Fruit fly (Drosophila melanogaster): ENCODE results near the gene CG33339.

- TF ChIP-seq usp (GFP tag; optimal IDR thresholded peaks at IDR 0.05) (no peak), CG32264 (GFP tag; optimal IDR thresholded peaks at IDR 0.05) (no peak), Mio (GFP tag; optimal IDR thresholded peaks at IDR 0.05) (no peak), ey (GFP tag; optimal IDR thresholded peaks at IDR 0.05) (no peak), pan (optimal IDR thresholded peaks at IDR 0.05) (no peak)
These were observed 5.5 kb downstream of the CG33339 start, which contains the start of gene CG42811 for dm6 chr3R:24367120-24367519.

Measured in whole organism, wandering third instar larva.